Worm (Caenorhabditis elegans): ENCODE results near the gene qars-1.
"Not testable (repeated sequence)": the region's sequence is repeated elsewhere in the genome, so short reads cannot be mapped to it uniquely, and the experiment has no call there.

Gene qars-1

ce11 chrIV:15024426-15024825 is 11.4 kb upstream of the qars-1 start:
- TF ChIP-seq med-1 (GFP tag; optimal IDR thresholded peaks at IDR 0.05; ENCODE audit: insufficient read depth) (no peak), tab-1 (GFP tag; IDR thresholded peaks at IDR 0.05) (no peak), ztf-29 (GFP tag; IDR thresholded peaks at IDR 0.05) (no peak), flt-1 (GFP tag; IDR thresholded peaks at IDR 0.05) (no peak), cog-1 (tag; optimal IDR thresholded peaks at IDR 0.05) (no peak), ztf-23 (GFP tag; IDR thresholded peaks at IDR 0.05) (no peak)

- TF ChIP-seq T22C8.4 (GFP tag; IDR thresholded peaks at IDR 0.05) (no peak), cog-1 (tag; optimal IDR thresholded peaks at IDR 0.05) (no peak), klf-2 (GFP tag; conservative IDR thresholded peaks at IDR 0.05) (no peak), ref-1 (GFP tag; conservative IDR thresholded peaks at IDR 0.05) (no peak), ztf-29 (GFP tag; IDR thresholded peaks at IDR 0.05) (no peak), tab-1 (GFP tag; IDR thresholded peaks at IDR 0.05) (no peak), med-1 (GFP tag; optimal IDR thresholded peaks at IDR 0.05; ENCODE audit: insufficient read depth) (no peak), flt-1 (GFP tag; IDR thresholded peaks at IDR 0.05) (no peak), ztf-23 (GFP tag; IDR thresholded peaks at IDR 0.05) (no peak)
Observed at ce11 chrIV:15020958-15021357, 8.0 kb upstream of the qars-1 start.

DNA sequence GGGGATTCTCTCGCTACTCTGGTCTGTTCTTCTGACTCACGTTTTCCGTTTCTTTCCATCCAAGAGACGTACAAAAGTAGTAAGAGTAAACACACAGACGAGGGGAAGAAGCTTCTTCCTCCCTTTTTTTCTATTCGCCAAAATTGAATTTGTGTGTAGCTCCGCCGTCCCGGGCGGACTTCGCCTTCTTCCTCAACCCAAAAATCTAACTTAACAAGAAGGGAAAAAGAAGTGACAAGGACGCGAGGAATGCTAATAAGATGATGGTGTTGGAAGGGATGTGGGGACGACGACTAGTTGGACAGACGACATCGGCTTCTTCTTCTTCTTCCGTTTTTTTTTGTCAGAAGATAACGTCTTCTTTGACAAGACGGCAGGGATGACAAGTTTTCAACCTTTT is 4.0 kb upstream of the qars-1 start:
- TF ChIP-seq tab-1 (GFP tag; IDR thresholded peaks at IDR 0.05) (no peak), klf-2 (GFP tag; conservative IDR thresholded peaks at IDR 0.05) (no peak), flt-1 (GFP tag; IDR thresholded peaks at IDR 0.05) (no peak), ztf-23 (GFP tag; IDR thresholded peaks at IDR 0.05) (no peak), T22C8.4 (GFP tag; IDR thresholded peaks at IDR 0.05) (no peak), ztf-29 (GFP tag; IDR thresholded peaks at IDR 0.05) (no peak), cog-1 (tag; optimal IDR thresholded peaks at IDR 0.05) (no peak), med-1 (GFP tag; optimal IDR thresholded peaks at IDR 0.05; ENCODE audit: insufficient read depth) (no peak), ref-1 (GFP tag; conservative IDR thresholded peaks at IDR 0.05) (no peak)

DNA sequence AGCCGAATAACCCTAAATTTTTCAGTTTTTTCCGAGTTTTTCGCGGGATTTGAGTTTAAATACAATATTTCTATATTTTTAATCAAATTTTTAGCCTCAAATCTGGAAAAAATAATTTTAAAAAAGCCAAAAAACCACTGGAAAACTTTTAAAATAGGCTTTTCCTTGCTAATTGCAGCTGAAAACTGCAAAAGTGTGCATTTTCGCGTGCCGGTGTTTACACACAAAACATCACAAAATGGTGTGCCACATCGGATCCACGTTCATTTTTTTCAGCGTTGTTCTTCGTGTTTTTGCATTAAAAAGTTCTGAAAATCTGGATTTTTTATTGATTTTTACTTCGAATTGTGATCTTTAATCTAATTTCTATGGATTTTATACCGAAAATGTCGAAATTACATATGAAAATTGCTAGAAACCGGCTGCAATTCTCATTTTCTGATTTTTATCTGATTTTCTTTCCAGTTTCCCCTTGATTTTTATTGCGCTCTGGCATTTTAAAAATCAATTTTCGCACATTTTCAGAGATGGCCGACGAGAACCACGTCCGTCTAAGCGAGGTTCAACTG is 618 bp upstream of the qars-1 start, which contains the start of gene Y41E3.7:
Gene Y41E3.7 (plus strand): TSS at position 519 of the 569 bp plus-strand sequence.
- TF ChIP-seq ref-1 (GFP tag; conservative IDR thresholded peaks at IDR 0.05) (no peak), tab-1 (GFP tag; IDR thresholded peaks at IDR 0.05) (no peak), flt-1 (GFP tag; IDR thresholded peaks at IDR 0.05) (no peak), klf-2 (GFP tag; conservative IDR thresholded peaks at IDR 0.05) (no peak), T22C8.4 (GFP tag; IDR thresholded peaks at IDR 0.05) (no peak), med-1 (GFP tag; optimal IDR thresholded peaks at IDR 0.05; ENCODE audit: insufficient read depth) (no peak), ztf-23 (GFP tag; IDR thresholded peaks at IDR 0.05) (no peak), cog-1 (tag; optimal IDR thresholded peaks at IDR 0.05) (no peak), ztf-29 (GFP tag; IDR thresholded peaks at IDR 0.05) (no peak)

DNA sequence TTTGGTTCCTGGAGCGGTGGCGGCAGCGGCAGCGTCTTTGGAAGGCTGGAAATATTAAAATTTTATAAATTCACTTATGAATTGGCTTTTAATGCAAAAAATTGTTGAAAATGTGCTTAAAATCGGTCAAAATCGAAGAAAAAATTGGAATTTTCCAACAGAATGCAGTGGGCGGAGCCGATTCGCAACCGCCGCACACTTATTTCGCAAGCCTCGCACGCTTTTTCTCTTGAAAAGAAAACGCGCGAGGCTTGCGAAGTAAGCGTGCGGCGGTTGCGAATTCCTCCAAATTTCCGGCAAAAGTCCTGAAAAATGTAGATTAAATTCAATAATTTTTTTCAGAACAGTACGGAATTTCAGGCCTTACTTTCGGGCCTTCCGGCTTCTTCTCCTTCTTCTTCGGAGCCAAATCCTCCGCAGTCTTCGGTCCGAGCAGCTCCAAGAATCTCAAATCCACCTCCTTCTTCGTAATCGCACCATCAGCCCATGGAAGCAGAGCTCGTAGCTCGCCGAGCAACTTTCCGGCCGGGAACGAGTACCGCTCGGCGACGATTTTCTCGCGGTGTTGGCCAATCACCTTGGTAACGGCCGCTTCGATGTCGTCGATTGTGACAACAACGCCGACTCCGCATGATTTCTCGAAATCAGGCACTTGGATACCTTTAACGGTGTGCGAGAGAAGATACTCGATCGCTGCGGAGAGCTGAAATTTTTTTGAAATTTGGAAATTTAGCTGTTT is 660 bp downstream of the qars-1 start:
- TF ChIP-seq flt-1 (GFP tag; IDR thresholded peaks at IDR 0.05): no peak
- no peak for TF ChIP-seq ztf-29 (GFP tag; IDR thresholded peaks at IDR 0.05)
- no peak for TF ChIP-seq ztf-23 (GFP tag; IDR thresholded peaks at IDR 0.05)
- no peak for TF ChIP-seq tab-1 (GFP tag; IDR thresholded peaks at IDR 0.05)

DNA sequence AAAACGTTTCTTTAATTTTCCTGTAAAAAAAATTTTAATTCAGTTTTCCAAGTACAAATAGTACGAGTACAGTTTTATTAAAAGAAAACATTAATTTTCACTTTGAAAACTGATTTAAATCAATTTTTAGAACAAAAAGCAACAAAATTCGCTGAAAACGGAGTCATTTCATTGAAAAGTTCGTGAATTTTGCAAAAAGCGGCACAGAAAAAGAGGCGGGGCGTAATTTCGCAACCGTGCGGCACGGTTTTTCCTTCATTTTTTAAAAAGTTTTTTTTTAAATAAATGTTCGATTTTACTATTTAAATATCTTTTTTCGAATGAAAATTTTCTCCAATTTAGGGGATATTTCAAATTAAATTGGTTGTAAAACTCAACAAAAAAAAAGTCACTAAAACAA is 1.8 kb downstream of the qars-1 start:
- TF ChIP-seq klf-2 (GFP tag; conservative IDR thresholded peaks at IDR 0.05): no peak
- no peak for TF ChIP-seq tab-1 (GFP tag; IDR thresholded peaks at IDR 0.05)
- no peak for TF ChIP-seq T22C8.4 (GFP tag; IDR thresholded peaks at IDR 0.05)
- TF ChIP-seq flt-1 (GFP tag; IDR thresholded peaks at IDR 0.05): no peak
- TF ChIP-seq cog-1 (tag; optimal IDR thresholded peaks at IDR 0.05): no peak
- TF ChIP-seq ztf-23 (GFP tag; IDR thresholded peaks at IDR 0.05): no peak
- TF ChIP-seq med-1 (GFP tag; optimal IDR thresholded peaks at IDR 0.05; ENCODE audit: insufficient read depth): no peak
- TF ChIP-seq ztf-29 (GFP tag; IDR thresholded peaks at IDR 0.05): no peak
- no peak for TF ChIP-seq ref-1 (GFP tag; conservative IDR thresholded peaks at IDR 0.05)

- TF ChIP-seq flt-1 (GFP tag; IDR thresholded peaks at IDR 0.05): no peak
- TF ChIP-seq ztf-29 (GFP tag; IDR thresholded peaks at IDR 0.05): no peak
- no peak for TF ChIP-seq tab-1 (GFP tag; IDR thresholded peaks at IDR 0.05)
- no peak for TF ChIP-seq klf-2 (GFP tag; conservative IDR thresholded peaks at IDR 0.05)
- no peak for TF ChIP-seq ref-1 (GFP tag; conservative IDR thresholded peaks at IDR 0.05)
- TF ChIP-seq cog-1 (tag; optimal IDR thresholded peaks at IDR 0.05): no peak
Observed at ce11 chrIV:15008200-15008599, 4.8 kb downstream of the qars-1 start.

DNA sequence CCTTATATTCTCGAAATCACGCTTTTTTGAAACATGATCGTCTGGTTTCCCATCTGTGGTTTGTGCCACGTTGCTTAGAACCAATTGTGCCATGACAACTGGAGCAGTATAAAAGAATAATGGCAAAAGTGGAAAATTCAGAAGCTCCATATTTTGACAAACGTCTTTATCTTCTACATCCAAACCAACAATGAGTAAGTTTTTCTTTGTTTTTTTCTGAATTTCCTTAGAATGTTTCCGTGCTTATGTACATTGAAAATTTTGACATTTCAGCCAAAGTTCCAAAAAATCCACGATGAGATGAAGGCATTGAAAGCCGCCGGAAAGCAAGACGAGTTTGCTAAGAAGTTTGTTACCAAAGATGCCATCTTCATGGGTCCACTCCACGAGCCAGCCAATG is 6.5 kb downstream of the qars-1 start, which contains the start of gene Y41E3.6:
Gene Y41E3.6 (plus strand): TSS at position 301 of the 400 bp plus-strand sequence.
- not testable (repeated sequence) for TF ChIP-seq T22C8.4 (GFP tag; IDR thresholded peaks at IDR 0.05); med-1 (GFP tag; optimal IDR thresholded peaks at IDR 0.05; ENCODE audit: insufficient read depth); ztf-29 (GFP tag; IDR thresholded peaks at IDR 0.05)

ce11 chrIV:14986684-14987083 is 26.3 kb downstream of the qars-1 start, which contains the start of gene dpy-4:
TSS of gene dpy-4 (minus strand) at chrIV:14986784.
- no peak for TF ChIP-seq ref-1 (GFP tag; conservative IDR thresholded peaks at IDR 0.05)
- TF ChIP-seq cog-1 (tag; optimal IDR thresholded peaks at IDR 0.05): no peak
- no peak for TF ChIP-seq flt-1 (GFP tag; IDR thresholded peaks at IDR 0.05)
- no peak for TF ChIP-seq ztf-23 (GFP tag; IDR thresholded peaks at IDR 0.05)
- TF ChIP-seq klf-2 (GFP tag; conservative IDR thresholded peaks at IDR 0.05): no peak
- TF ChIP-seq med-1 (GFP tag; optimal IDR thresholded peaks at IDR 0.05; ENCODE audit: insufficient read depth): no peak
- no peak for TF ChIP-seq T22C8.4 (GFP tag; IDR thresholded peaks at IDR 0.05)
- no peak for TF ChIP-seq tab-1 (GFP tag; IDR thresholded peaks at IDR 0.05)
- TF ChIP-seq ztf-29 (GFP tag; IDR thresholded peaks at IDR 0.05): no peak

- TF ChIP-seq med-1 (GFP tag; optimal IDR thresholded peaks at IDR 0.05; ENCODE audit: insufficient read depth) (no peak), klf-2 (GFP tag; conservative IDR thresholded peaks at IDR 0.05) (no peak), T22C8.4 (GFP tag; IDR thresholded peaks at IDR 0.05) (no peak), ztf-23 (GFP tag; IDR thresholded peaks at IDR 0.05) (no peak)
Observed at ce11 chrIV:14985859-14986258, 27.1 kb downstream of the qars-1 start.
